Worm (Caenorhabditis elegans): ENCODE data around the gene gly-9.

ce11 chrIII:11270795-11271194 lies 19.6 kb downstream of the gly-9 start, which contains the start of gene obr-1:
- TF ChIP-seq elt-1 (tag; optimal IDR thresholded peaks at IDR 0.05; ENCODE audit: borderline replicate concordance, insufficient read depth) (no peak), nhr-12 (tag; optimal IDR thresholded peaks at IDR 0.05) (no peak), unc-39 (tag; optimal IDR thresholded peaks at IDR 0.05) (no peak)
